Worm (Caenorhabditis elegans): ENCODE measurements around the gene F48G7.13.

Gene F48G7.13

ce11 chrV:619054-619453 is 3.7 kb downstream of the F48G7.13 start, which contains the start of gene F48G7.4 (continued):
- TF ChIP-seq aly-2 (tag; optimal IDR thresholded peaks at IDR 0.05): no peak
- no peak for TF ChIP-seq ceh-82 (tag; optimal IDR thresholded peaks at IDR 0.05)
- no peak for TF ChIP-seq ama-1 (optimal IDR thresholded peaks at IDR 0.05)
- TF ChIP-seq nhr-12 (tag; optimal IDR thresholded peaks at IDR 0.05): no peak
- no peak for TF ChIP-seq fkh-2 (tag; optimal IDR thresholded peaks at IDR 0.05)
- TF ChIP-seq pqm-1 (tag; optimal IDR thresholded peaks at IDR 0.05): peak; percentile 44
- TF ChIP-seq zag-1 (tag; optimal IDR thresholded peaks at IDR 0.05): no peak
- TF ChIP-seq fos-1 (tag; optimal IDR thresholded peaks at IDR 0.05): no peak
- peak; percentile 70 for TF ChIP-seq nfya-1 (tag; optimal IDR thresholded peaks at IDR 0.05; ENCODE audit: insufficient read depth)
- no peak for TF ChIP-seq egl-5 (tag; optimal IDR thresholded peaks at IDR 0.05)
- no peak for TF ChIP-seq mml-1 (tag; optimal IDR thresholded peaks at IDR 0.05)
- TF ChIP-seq egl-27 (tag; optimal IDR thresholded peaks at IDR 0.05): peak; percentile 51
- TF ChIP-seq unc-62 (GFP tag; optimal IDR thresholded peaks at IDR 0.05): peak; percentile 94
- TF ChIP-seq ceh-16 (tag; optimal IDR thresholded peaks at IDR 0.05): no peak
- peak; percentile 85 for TF ChIP-seq snpc-4 (tag; optimal IDR thresholded peaks at IDR 0.05)
- no peak for TF ChIP-seq nhr-76 (tag; optimal IDR thresholded peaks at IDR 0.05)
- TF ChIP-seq tbx-2 (tag; optimal IDR thresholded peaks at IDR 0.05): peak; percentile 57
- TF ChIP-seq elt-2 (tag; optimal IDR thresholded peaks at IDR 0.05): no peak
- no peak for TF ChIP-seq elt-3 (tag; optimal IDR thresholded peaks at IDR 0.05)
- no peak for TF ChIP-seq eor-1 (tag; optimal IDR thresholded peaks at IDR 0.05)
- TF ChIP-seq fkh-10 (GFP tag; optimal IDR thresholded peaks at IDR 0.05): no peak
- TF ChIP-seq ZK546.5 (tag; optimal IDR thresholded peaks at IDR 0.05): no peak

ce11 chrV:620987-621386 is 5.6 kb downstream of the F48G7.13 start:
- no peak for TF ChIP-seq zag-1 (tag; optimal IDR thresholded peaks at IDR 0.05)
- no peak for TF ChIP-seq nhr-28 (tag; optimal IDR thresholded peaks at IDR 0.05)
- TF ChIP-seq R02D3.7 (tag; optimal IDR thresholded peaks at IDR 0.05): no peak
- no peak for TF ChIP-seq nhr-237 (tag; optimal IDR thresholded peaks at IDR 0.05)
- TF ChIP-seq ztf-11 (tag; optimal IDR thresholded peaks at IDR 0.05): no peak
- no peak for TF ChIP-seq eor-1 (tag; optimal IDR thresholded peaks at IDR 0.05)
- TF ChIP-seq ztf-4 (tag; optimal IDR thresholded peaks at IDR 0.05): no peak
- TF ChIP-seq sea-2 (GFP tag; optimal IDR thresholded peaks at IDR 0.05): no peak
- no peak for TF ChIP-seq mdl-1 (tag; optimal IDR thresholded peaks at IDR 0.05)
- TF ChIP-seq nhr-67 (tag; optimal IDR thresholded peaks at IDR 0.05): no peak
- no peak for TF ChIP-seq snpc-4 (tag; optimal IDR thresholded peaks at IDR 0.05)
- no peak for TF ChIP-seq lsy-12 (tag; optimal IDR thresholded peaks at IDR 0.05)
- no peak for TF ChIP-seq nhr-76 (tag; optimal IDR thresholded peaks at IDR 0.05)
- TF ChIP-seq fkh-2 (tag; optimal IDR thresholded peaks at IDR 0.05): no peak
- TF ChIP-seq egl-27 (tag; optimal IDR thresholded peaks at IDR 0.05): no peak
- no peak for TF ChIP-seq ama-1 (optimal IDR thresholded peaks at IDR 0.05)
- TF ChIP-seq pqm-1 (tag; optimal IDR thresholded peaks at IDR 0.05): no peak

ce11 chrV:622902-623301 is 7.5 kb downstream of the F48G7.13 start, which contains the start of gene F48G7.5:
Gene F48G7.5 (minus strand): TSS chrV:622935.
- TF ChIP-seq unc-62 (GFP tag; optimal IDR thresholded peaks at IDR 0.05): no peak
- TF ChIP-seq R02D3.7 (tag; optimal IDR thresholded peaks at IDR 0.05): no peak
- TF ChIP-seq nhr-23 (tag; optimal IDR thresholded peaks at IDR 0.05): no peak
- TF ChIP-seq pha-4 (tag; optimal IDR thresholded peaks at IDR 0.05): peak; percentile 36
- peak; percentile 56 for TF ChIP-seq elt-2 (tag; optimal IDR thresholded peaks at IDR 0.05)
- peak; percentile 64 for TF ChIP-seq pqm-1 (tag; optimal IDR thresholded peaks at IDR 0.05)
- no peak for TF ChIP-seq ceh-9 (tag; optimal IDR thresholded peaks at IDR 0.05)
- TF ChIP-seq aly-2 (tag; optimal IDR thresholded peaks at IDR 0.05): no peak
- no peak for TF ChIP-seq skn-1 (tag; optimal IDR thresholded peaks at IDR 0.05)
- no peak for TF ChIP-seq egl-27 (tag; optimal IDR thresholded peaks at IDR 0.05)
- no peak for TF ChIP-seq nhr-76 (tag; optimal IDR thresholded peaks at IDR 0.05)
- no peak for TF ChIP-seq ztf-11 (tag; optimal IDR thresholded peaks at IDR 0.05)
- no peak for TF ChIP-seq nfya-1 (tag; optimal IDR thresholded peaks at IDR 0.05; ENCODE audit: insufficient read depth)

ce11 chrV:624922-625321 is 9.5 kb downstream of the F48G7.13 start, which contains the start of gene srt-17:
Gene srt-17 (minus strand): TSS chrV:625022.
- TF ChIP-seq pha-4 (tag; optimal IDR thresholded peaks at IDR 0.05) (no peak), ztf-11 (tag; optimal IDR thresholded peaks at IDR 0.05) (no peak), elt-1 (tag; optimal IDR thresholded peaks at IDR 0.05) (no peak), ceh-9 (tag; optimal IDR thresholded peaks at IDR 0.05) (no peak), nhr-76 (tag; optimal IDR thresholded peaks at IDR 0.05) (no peak), aly-2 (tag; optimal IDR thresholded peaks at IDR 0.05) (no peak), hmg-11 (tag; optimal IDR thresholded peaks at IDR 0.05) (no peak), tbx-2 (tag; optimal IDR thresholded peaks at IDR 0.05) (no peak), nhr-28 (tag; optimal IDR thresholded peaks at IDR 0.05) (no peak)
